Fruit fly (Drosophila melanogaster) whole organism, embryonic: ENCODE results near the gene Bro.

Source experiments
- Aef1 ChIP-seq: fragments of 200-800 bp; sonication (Bioruptor generic); IDR thresholded peaks from 3 replicates; pipeline ENCODE4 v1.3.6; 2022; ENCODE audit warnings: missing biosample characterization, missing genetic modification characterization
- B-H1 ChIP-seq: fragments of 200-800 bp; sonication (Bioruptor generic); IDR thresholded peaks from 3 replicates; pipeline ENCODE4 v1.3.6; 2022; ENCODE audit warnings: missing biosample characterization, missing genetic modification characterization
- BEAF-32 ChIP-seq: fragments of 200-800 bp; sonication (Bioruptor generic); optimal IDR thresholded peaks from 3 replicates; lab custom pipeline; 2017; ENCODE audit warnings: missing biosample characterization, missing genetic modification characterization, mild to moderate bottlenecking, moderate library complexity, missing genetic modification reagents
- Bgb ChIP-seq: fragments of 200-800 bp; sonication (Bioruptor generic); IDR thresholded peaks from 2 replicates; pipeline ENCODE4 v1.3.6; 2022; ENCODE audit warnings: missing biosample characterization, missing genetic modification characterization; ENCODE audit not compliant: partially characterized antibody
- CG11723 ChIP-seq: fragments of 200-800 bp; sonication (Bioruptor generic); optimal IDR thresholded peaks from 2 replicates; lab custom pipeline; 2017; ENCODE audit warnings: missing biosample characterization, mild to moderate bottlenecking, missing genetic modification characterization
- CG12219 ChIP-seq: fragments of 200-800 bp; sonication (Bioruptor generic); optimal IDR thresholded peaks from 3 replicates; lab custom pipeline; 2018; ENCODE audit warnings: missing biosample characterization, mild to moderate bottlenecking, missing genetic modification characterization
- CG12769 ChIP-seq: fragments of 200-800 bp; sonication (Bioruptor generic); optimal IDR thresholded peaks from 2 replicates; lab custom pipeline; 2019; ENCODE audit warnings: missing biosample characterization, mild to moderate bottlenecking, missing genetic modification characterization, moderate library complexity
- CG13123 ChIP-seq: fragments of 200-800 bp; sonication (Bioruptor generic); optimal IDR thresholded peaks from 2 replicates; lab custom pipeline; 2016; ENCODE audit warnings: missing biosample characterization, missing genetic modification characterization
- CG13624 ChIP-seq: fragments of 200-800 bp; sonication (Bioruptor generic); optimal IDR thresholded peaks from 2 replicates; lab custom pipeline; 2016; ENCODE audit warnings: missing biosample characterization, missing genetic modification characterization
- CG14441 ChIP-seq: fragments of 200-800 bp; sonication (Bioruptor generic); IDR thresholded peaks from 2 replicates; pipeline ENCODE4 v1.3.6; 2022; ENCODE audit warnings: missing biosample characterization, missing genetic modification characterization
- CG17385 ChIP-seq: fragments of 200-800 bp; sonication (Bioruptor generic); optimal IDR thresholded peaks from 3 replicates; lab custom pipeline; 2018; ENCODE audit warnings: missing biosample characterization, mild to moderate bottlenecking, missing genetic modification characterization
- CG1792 ChIP-seq: fragments of 200-800 bp; sonication (Bioruptor generic); optimal IDR thresholded peaks from 2 replicates; lab custom pipeline; 2016; ENCODE audit warnings: missing biosample characterization, missing genetic modification characterization
- CG18599 ChIP-seq: fragments of 200-800 bp; sonication (Bioruptor generic); optimal IDR thresholded peaks from 3 replicates; lab custom pipeline; 2017; ENCODE audit warnings: missing biosample characterization, missing genetic modification characterization, mild to moderate bottlenecking, moderate library complexity, missing genetic modification reagents
- CG2129 ChIP-seq: fragments of 200-800 bp; sonication (Bioruptor generic); IDR thresholded peaks from 2 replicates; pipeline ENCODE4 v1.3.6; 2022; ENCODE audit warnings: missing biosample characterization, missing genetic modification characterization; ENCODE audit not compliant: partially characterized antibody
- CG31388 ChIP-seq: fragments of 200-800 bp; sonication (Bioruptor generic); optimal IDR thresholded peaks from 2 replicates; lab custom pipeline; 2016; ENCODE audit warnings: missing biosample characterization, missing genetic modification characterization
- CG33557 ChIP-seq: fragments of 200-800 bp; sonication (Bioruptor generic); optimal IDR thresholded peaks from 2 replicates; lab custom pipeline; 2019; ENCODE audit warnings: missing biosample characterization, mild to moderate bottlenecking, missing genetic modification characterization, moderate library complexity
- CG4730 ChIP-seq: fragments of 200-800 bp; sonication (Bioruptor generic); IDR thresholded peaks from 2 replicates; pipeline ENCODE4 v1.3.6; 2022; ENCODE audit warnings: missing biosample characterization, missing genetic modification characterization
- CG6765 ChIP-seq: fragments of 200-800 bp; sonication (Bioruptor generic); optimal IDR thresholded peaks from 3 replicates; lab custom pipeline; 2017; ENCODE audit warnings: missing biosample characterization, mild to moderate bottlenecking, missing genetic modification characterization
- CG7357 ChIP-seq: fragments of 200-800 bp; sonication (Bioruptor generic); IDR thresholded peaks from 3 replicates; pipeline ENCODE4 v1.3.6; 2022; ENCODE audit warnings: missing biosample characterization, missing genetic modification characterization
- CG7963 ChIP-seq: fragments of 200-800 bp; sonication (Bioruptor generic); IDR thresholded peaks from 3 replicates; pipeline ENCODE4 v1.3.6; 2022; ENCODE audit warnings: missing biosample characterization, missing genetic modification characterization; ENCODE audit not compliant: partially characterized antibody
- CG8089 ChIP-seq: fragments of 200-800 bp; sonication (Bioruptor generic); optimal IDR thresholded peaks from 3 replicates; lab custom pipeline; 2016; ENCODE audit warnings: missing biosample characterization, missing genetic modification characterization
- CG8944 ChIP-seq: fragments of 200-800 bp; sonication (Bioruptor generic); optimal IDR thresholded peaks from 3 replicates; lab custom pipeline; 2016; ENCODE audit warnings: missing biosample characterization, missing genetic modification characterization
- CHES-1-like ChIP-seq: fragments of 200-800 bp; sonication (Bioruptor generic); optimal IDR thresholded peaks from 2 replicates; lab custom pipeline; 2016; ENCODE audit warnings: missing biosample characterization, missing genetic modification characterization
- HmgD ChIP-seq: fragments of 200-800 bp; sonication (Bioruptor generic); optimal IDR thresholded peaks from 3 replicates; lab custom pipeline; 2016; ENCODE audit warnings: missing biosample characterization, missing genetic modification characterization
- Hr51 ChIP-seq, 2 experiments: fragments of 200-800 bp; sonication (Bioruptor generic); optimal IDR thresholded peaks; 2 replicates in 1 of 2; 3 replicates in 1 of 2; lab custom pipeline; 2016 to 2018; ENCODE audit warnings: missing biosample characterization in 2 of 2, missing genetic modification characterization in 2 of 2, mild to moderate bottlenecking in 1 of 2, moderate library complexity in 1 of 2
- Kr ChIP-seq: fragments of 200-800 bp; sonication (Bioruptor generic); optimal IDR thresholded peaks from 2 replicates; lab custom pipeline; 2017; ENCODE audit warnings: missing biosample characterization, mild to moderate bottlenecking, missing genetic modification characterization
- Nf-YC ChIP-seq: fragments of 200-800 bp; optimal IDR thresholded peaks from 3 replicates; lab custom pipeline; 2019; ENCODE audit warnings: missing biosample characterization, mild to moderate bottlenecking, missing genetic modification characterization, moderate library complexity
- Rfx ChIP-seq: fragments of 200-800 bp; sonication (Bioruptor generic); IDR thresholded peaks from 2 replicates; pipeline ENCODE4 v1.3.6; 2022; ENCODE audit warnings: missing biosample characterization, missing genetic modification characterization
- Rx ChIP-seq: fragments of 200-800 bp; sonication (Bioruptor generic); IDR thresholded peaks from 2 replicates; pipeline ENCODE4 v1.3.6; 2022; ENCODE audit warnings: missing biosample characterization, missing genetic modification characterization
- Scr ChIP-seq: fragments of 200-800 bp; sonication (Bioruptor generic); IDR thresholded peaks from 2 replicates; pipeline ENCODE4 v1.3.6; 2022; ENCODE audit warnings: missing biosample characterization, missing genetic modification characterization; ENCODE audit not compliant: partially characterized antibody
- Six4 ChIP-seq: fragments of 200-800 bp; sonication (Bioruptor generic); optimal IDR thresholded peaks from 2 replicates; lab custom pipeline; 2016; ENCODE audit warnings: missing biosample characterization, missing genetic modification characterization
- amos ChIP-seq: fragments of 200-800 bp; sonication (Bioruptor generic); IDR thresholded peaks from 2 replicates; pipeline ENCODE4 v1.3.6; 2022; ENCODE audit warnings: missing biosample characterization, missing genetic modification characterization; ENCODE audit not compliant: partially characterized antibody
- ato ChIP-seq: fragments of 200-800 bp; sonication (Bioruptor generic); IDR thresholded peaks from 2 replicates; pipeline ENCODE4 v1.3.6; 2022; ENCODE audit warnings: missing biosample characterization, missing genetic modification characterization; ENCODE audit not compliant: partially characterized antibody
- bab2 ChIP-seq: fragments of 200-800 bp; sonication (Bioruptor generic); optimal IDR thresholded peaks from 2 replicates; lab custom pipeline; 2016; ENCODE audit warnings: missing biosample characterization, missing genetic modification characterization
- bsh ChIP-seq, 2 experiments: fragments of 200-800 bp; sonication (Bioruptor generic); optimal IDR thresholded peaks; 2 replicates each; lab custom pipeline; 2017 to 2018; ENCODE audit warnings: mild to moderate bottlenecking in 2 of 2, missing biosample characterization in 2 of 2, missing genetic modification characterization in 2 of 2, moderate library complexity in 1 of 2
- cad ChIP-seq: fragments of >200 bp; optimal IDR thresholded peaks from 2 replicates; lab custom pipeline; 2017; ENCODE audit warnings: missing biosample characterization, missing genetic modification characterization
- cato ChIP-seq: fragments of 200-800 bp; sonication (Bioruptor generic); optimal IDR thresholded peaks from 2 replicates; lab custom pipeline; 2016; ENCODE audit warnings: missing biosample characterization, missing genetic modification characterization, borderline replicate concordance
- chinmo ChIP-seq: fragments of 200-800 bp; sonication (Bioruptor generic); IDR thresholded peaks from 4 replicates; pipeline ENCODE4 v1.3.6; 2022; ENCODE audit warnings: missing biosample characterization, missing genetic modification characterization; ENCODE audit not compliant: partially characterized antibody
- crc ChIP-seq: fragments of 200-800 bp; sonication (Bioruptor generic); optimal IDR thresholded peaks from 2 replicates; lab custom pipeline; 2016; ENCODE audit warnings: missing biosample characterization, missing genetic modification characterization
- crp ChIP-seq, 2 experiments: fragments of 200-800 bp; sonication (Bioruptor generic); optimal IDR thresholded peaks; 2 replicates in 1 of 2; 3 replicates in 1 of 2; lab custom pipeline; 2017; ENCODE audit warnings: missing biosample characterization in 2 of 2, missing genetic modification characterization in 2 of 2, mild to moderate bottlenecking in 1 of 2, moderate library complexity in 1 of 2
- dpn ChIP-seq, 2 experiments: fragments of 200-800 bp; sonication (Bioruptor generic); optimal IDR thresholded peaks; 3 replicates each; lab custom pipeline; 2016; ENCODE audit warnings: missing biosample characterization in 2 of 2, missing genetic modification characterization in 2 of 2
- fd3F ChIP-seq: fragments of 200-800 bp; sonication (Bioruptor generic); optimal IDR thresholded peaks from 2 replicates; lab custom pipeline; 2018; ENCODE audit warnings: missing biosample characterization, mild to moderate bottlenecking, missing genetic modification characterization, moderate library complexity
- fd64A ChIP-seq: fragments of 200-800 bp; sonication (Bioruptor generic); optimal IDR thresholded peaks from 3 replicates; lab custom pipeline; 2018; ENCODE audit warnings: missing biosample characterization, mild to moderate bottlenecking, missing genetic modification characterization
- jing ChIP-seq: fragments of 200-800 bp; sonication (Bioruptor generic); optimal IDR thresholded peaks from 2 replicates; lab custom pipeline; 2018; ENCODE audit warnings: missing biosample characterization, mild to moderate bottlenecking, missing genetic modification characterization
- lola ChIP-seq, 3 experiments: fragments of >200 bp in 2 of 3; fragments of 200-800 bp in 1 of 3; sonication (Bioruptor generic) in 1 of 3; optimal IDR thresholded peaks; 2 replicates each; lab custom pipeline; 2017 to 2019; ENCODE audit warnings: missing biosample characterization in 3 of 3, missing genetic modification characterization in 3 of 3, mild to moderate bottlenecking in 1 of 3, moderate library complexity in 1 of 3
- org-1 ChIP-seq: fragments of 200-800 bp; sonication (Bioruptor generic); optimal IDR thresholded peaks from 2 replicates; lab custom pipeline; 2017; ENCODE audit warnings: missing biosample characterization, missing genetic modification characterization
- psq ChIP-seq: fragments of 200-800 bp; sonication (Bioruptor generic); optimal IDR thresholded peaks from 2 replicates; lab custom pipeline; 2017; ENCODE audit warnings: missing biosample characterization, missing genetic modification characterization
- sens-2 ChIP-seq: fragments of 200-800 bp; sonication (Bioruptor generic); IDR thresholded peaks from 2 replicates; pipeline ENCODE4 v1.3.6; 2022; ENCODE audit warnings: missing biosample characterization, missing genetic modification characterization
- vfl ChIP-seq: fragments of 200-800 bp; sonication (Bioruptor generic); optimal IDR thresholded peaks from 2 replicates; lab custom pipeline; 2016; ENCODE audit warnings: missing biosample characterization, missing genetic modification characterization

The Bro gene

DNA sequence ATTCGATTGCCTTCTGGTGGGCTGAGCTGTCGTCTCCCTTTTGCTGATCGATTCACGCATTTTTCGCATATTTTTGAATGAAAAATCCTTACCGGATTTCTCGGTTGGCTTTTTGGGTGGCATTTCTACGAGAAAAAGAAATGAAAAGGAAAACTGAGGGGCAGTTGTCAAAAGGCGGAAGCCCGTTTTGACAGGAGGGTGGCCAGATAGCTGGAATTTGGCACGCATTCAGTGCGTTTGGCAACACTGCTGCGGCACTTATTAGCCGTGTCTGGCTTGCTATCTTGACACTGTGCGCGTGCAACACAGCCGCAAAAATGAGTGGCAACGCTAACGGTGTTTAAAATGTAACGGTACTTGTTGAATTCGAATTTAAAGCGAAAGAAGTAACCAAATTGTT lies 20.8 kb downstream of the Bro start, which contains the start of gene RpL23A (continued):
- TF ChIP-seq cato (peak; percentile 89), CG14441 (peak; percentile 86), psq (peak; percentile 93), CG31388 (GFP tag; lab: Kevin White, UChicago) (peak; percentile 83), sens-2 (GFP tag; lab: Robert Waterston, UW) (peak; percentile 90), CG13123 (GFP tag; lab: Kevin White, UChicago) (peak; percentile 92), fd64A (peak; percentile 91), org-1 (peak; percentile 93), ato (peak; percentile 67), Rfx (GFP tag; lab: Robert Waterston, UW) (peak; percentile 99), Six4 (peak; percentile 90), HmgD (GFP tag; lab: Kevin White, UChicago) (peak; percentile 99), B-H1 (GFP tag; lab: Robert Waterston, UW) (peak; percentile 86), bab2 (peak; percentile 95), CG12769 (tag; lab: Kevin White, UChicago) (peak; percentile 96), jing (GFP tag; lab: Kevin White, UChicago) (peak; percentile 89), CG8944 (GFP tag; lab: Kevin White, UChicago) (peak; percentile 96), CG11723 (GFP tag; lab: Kevin White, UChicago) (peak; percentile 94), lola (GFP tag; optimal IDR thresholded peaks at IDR 0.05; lab: Kevin White, UChicago) (peak in 1 of 3 experiments; percentile 70), vfl (GFP tag; lab: Kevin White, UChicago) (peak; percentile 94), CG7963 (GFP tag; lab: Robert Waterston, UW) (0 out of 3 replicates have a peak, but pooled peaks have one; percentile 33), Hr51 (GFP tag; optimal IDR thresholded peaks at IDR 0.05; lab: Kevin White, UChicago) (peak; percentile 79 to 97), CHES-1-like (GFP tag; lab: Kevin White, UChicago) (peak; percentile 98), amos (GFP tag; lab: Robert Waterston, UW) (peak; percentile 73), CG7357 (GFP tag; lab: Robert Waterston, UW) (peak; percentile 66), cad (no peak), CG1792 (GFP tag; lab: Kevin White, UChicago) (peak; percentile 96), BEAF-32 (peak; percentile 67), Bgb (GFP tag; lab: Robert Waterston, UW) (peak; percentile 81), CG4730 (peak; percentile 97), CG12219 (peak; percentile 88), CG18599 (peak; percentile 97), CG33557 (GFP tag; lab: Kevin White, UChicago) (peak; percentile 87), fd3F (peak; percentile 87), bsh (GFP tag; optimal IDR thresholded peaks at IDR 0.05; lab: Kevin White, UChicago) (peak in 1 of 2 experiments; percentile 86), CG8089 (GFP tag; lab: Kevin White, UChicago) (peak; percentile 97), Aef1 (GFP tag; lab: Robert Waterston, UW) (peak; percentile 93), CG17385 (GFP tag; lab: Kevin White, UChicago) (peak; percentile 89), crp (GFP tag; optimal IDR thresholded peaks at IDR 0.05; lab: Kevin White, UChicago) (peak in 1 of 2 experiments; percentile 73), CG2129 (GFP tag; lab: Robert Waterston, UW) (no peak), Kr (peak; percentile 55), Scr (GFP tag; lab: Robert Waterston, UW) (peak; percentile 43; the same call in 1 of the 2 replicates), dpn (GFP tag; optimal IDR thresholded peaks at IDR 0.05; lab: Kevin White, UChicago) (peak; percentile 93 to 98), crc (GFP tag; lab: Kevin White, UChicago) (peak; percentile 95), CG6765 (GFP tag; lab: Kevin White, UChicago) (peak; percentile 96), chinmo (GFP tag; lab: Robert Waterston, UW) (no peak), Nf-YC (tag; lab: Kevin White, UChicago) (peak; percentile 80), CG13624 (GFP tag; lab: Kevin White, UChicago) (peak; percentile 98), Rx (GFP tag; lab: Robert Waterston, UW) (peak; percentile 94)
